Worm (Caenorhabditis elegans) whole organism, young adult: ENCODE results near the gene par-2.

ENCODE experiments used
- B0261.1 ChIP-seq: sonication (generic microtip); optimal IDR thresholded peaks from 2 replicates; lab custom pipeline; 2016; ENCODE audit warnings: mild to moderate bottlenecking, missing genetic modification characterization, moderate library complexity, missing compliant biosample characterization
- B0336.3 ChIP-seq: fragments of 200-800 bp; sonication (Bioruptor generic); IDR thresholded peaks from 2 replicates; pipeline ENCODE4 v1.3.6; 2022; ENCODE audit warnings: missing genetic modification characterization, missing compliant biosample characterization
- D2030.7 ChIP-seq: fragments of 200-800 bp; sonication (Bioruptor generic); IDR thresholded peaks from 2 replicates; pipeline ENCODE4 v1.3.6; 2022; ENCODE audit warnings: missing genetic modification reagents, missing genetic modification characterization, missing compliant biosample characterization
- F10E7.11 ChIP-seq: sonication (generic microtip); optimal IDR thresholded peaks from 2 replicates; lab custom pipeline; 2017; ENCODE audit warnings: mild to moderate bottlenecking, missing genetic modification characterization, moderate library complexity, missing compliant biosample characterization
- F23B12.7 ChIP-seq: sonication (generic microtip); optimal IDR thresholded peaks from 2 replicates; lab custom pipeline; 2017; ENCODE audit warnings: missing genetic modification characterization, mild to moderate bottlenecking, missing compliant biosample characterization, antibody characterized with exemption, moderate library complexity; ENCODE audit not compliant: insufficient read depth
- F39B2.1 ChIP-seq: fragments of 200-800 bp; sonication (Bioruptor generic); IDR thresholded peaks from 2 replicates; pipeline ENCODE4 v1.3.6; 2022; ENCODE audit warnings: missing genetic modification reagents, missing genetic modification characterization, missing compliant biosample characterization
- F57A8.1 ChIP-seq: fragments of 200-800 bp; sonication (Bioruptor generic); optimal IDR thresholded peaks from 2 replicates; lab custom pipeline; 2018; ENCODE audit warnings: mild to moderate bottlenecking, missing genetic modification characterization, moderate library complexity, missing compliant biosample characterization
- T26A5.8 ChIP-seq: sonication (generic microtip); optimal IDR thresholded peaks from 2 replicates; lab custom pipeline; 2016; ENCODE audit warnings: missing genetic modification characterization, missing compliant biosample characterization
- Y53F4B.3 ChIP-seq: fragments of 200-800 bp; sonication (Bioruptor generic); IDR thresholded peaks from 2 replicates; pipeline ENCODE4 v1.3.6; 2022; ENCODE audit warnings: missing genetic modification reagents, missing genetic modification characterization, missing compliant biosample characterization
- Y67H2A.10 ChIP-seq: fragments of 200-800 bp; sonication (Bioruptor generic); conservative IDR thresholded peaks from 2 replicates; pipeline ENCODE4 v1.3.6; 2022; ENCODE audit warnings: missing genetic modification reagents, missing genetic modification characterization, missing compliant biosample characterization
- Y79H2A.3 ChIP-seq: fragments of 200-800 bp; sonication (Bioruptor generic); conservative IDR thresholded peaks from 2 replicates; pipeline ENCODE4 v1.3.6; 2022; ENCODE audit warnings: missing genetic modification reagents, missing genetic modification characterization, missing compliant biosample characterization
- atf-7 ChIP-seq: sonication (generic microtip); optimal IDR thresholded peaks from 2 replicates; lab custom pipeline; 2017; ENCODE audit warnings: mild to moderate bottlenecking, missing genetic modification characterization, missing compliant biosample characterization
- athp-1 ChIP-seq: sonication (generic microtip); optimal IDR thresholded peaks from 2 replicates; lab custom pipeline; 2017; ENCODE audit warnings: mild to moderate bottlenecking, missing genetic modification characterization, missing compliant biosample characterization
- attf-5 ChIP-seq: fragments of 200-800 bp; sonication (Bioruptor generic); optimal IDR thresholded peaks from 2 replicates; lab custom pipeline; 2018; ENCODE audit warnings: mild to moderate bottlenecking, missing genetic modification characterization, missing compliant biosample characterization
- ccch-3 ChIP-seq: fragments of 200-800 bp; sonication (Bioruptor generic); optimal IDR thresholded peaks from 2 replicates; lab custom pipeline; 2018; ENCODE audit warnings: mild to moderate bottlenecking, missing genetic modification characterization, missing compliant biosample characterization
- ceh-40 ChIP-seq: fragments of 200-800 bp; sonication (Bioruptor generic); IDR thresholded peaks from 2 replicates; pipeline ENCODE4 v1.3.6; 2022; ENCODE audit warnings: missing genetic modification characterization, missing compliant biosample characterization
- ceh-58 ChIP-seq: fragments of 200-800 bp; sonication (Bioruptor generic); IDR thresholded peaks from 2 replicates; pipeline ENCODE4 v1.3.6; 2022; ENCODE audit warnings: missing genetic modification characterization, missing compliant biosample characterization
- ceh-79 ChIP-seq: sonication (generic microtip); optimal IDR thresholded peaks from 2 replicates; lab custom pipeline; 2017; ENCODE audit warnings: mild to moderate bottlenecking, missing genetic modification characterization, missing compliant biosample characterization
- egl-18 ChIP-seq: fragments of 200-800 bp; sonication (Bioruptor generic); IDR thresholded peaks from 2 replicates; pipeline ENCODE4 v1.3.6; 2022; ENCODE audit warnings: missing genetic modification reagents, missing genetic modification characterization, missing compliant biosample characterization
- fkh-3 ChIP-seq: sonication (generic microtip); optimal IDR thresholded peaks from 2 replicates; lab custom pipeline; 2016; ENCODE audit warnings: mild to moderate bottlenecking, missing genetic modification characterization, missing compliant biosample characterization
- him-1 ChIP-seq: sonication (generic microtip); optimal IDR thresholded peaks from 2 replicates; lab custom pipeline; 2016; ENCODE audit warnings: missing genotype, missing genetic modification reagents, missing genetic modification characterization, missing compliant biosample characterization
- hlh-26 ChIP-seq: fragments of 200-800 bp; sonication (Bioruptor generic); conservative IDR thresholded peaks from 2 replicates; pipeline ENCODE4 v1.3.6; 2022; ENCODE audit warnings: missing genetic modification reagents, missing genetic modification characterization, missing compliant biosample characterization
- hrde-1 ChIP-seq: sonication (generic microtip); optimal IDR thresholded peaks from 2 replicates; lab custom pipeline; 2016; ENCODE audit warnings: missing genetic modification characterization, mild to moderate bottlenecking, missing compliant biosample characterization, moderate library complexity, missing genotype, missing genetic modification reagents, borderline replicate concordance
- hsf-1 ChIP-seq: fragments of 200-800 bp; sonication (Bioruptor generic); IDR thresholded peaks from 2 replicates; pipeline ENCODE4 v1.3.6; 2022; ENCODE audit warnings: missing genetic modification reagents, missing genetic modification characterization, missing compliant biosample characterization
- lag-1 ChIP-seq: fragments of 200-800 bp; sonication (Bioruptor generic); IDR thresholded peaks from 2 replicates; pipeline ENCODE4 v1.3.6; 2022; ENCODE audit warnings: missing genetic modification reagents, missing genetic modification characterization, missing compliant biosample characterization
- let-526 ChIP-seq: fragments of 200-800 bp; sonication (Bioruptor generic); IDR thresholded peaks from 2 replicates; pipeline ENCODE4 v1.3.6; 2022; ENCODE audit warnings: missing genetic modification reagents, missing genetic modification characterization, missing compliant biosample characterization
- lin-26 ChIP-seq: fragments of 200-800 bp; sonication (Bioruptor generic); IDR thresholded peaks from 2 replicates; pipeline ENCODE4 v1.3.6; 2022; ENCODE audit warnings: missing genetic modification reagents, missing genetic modification characterization, missing compliant biosample characterization
- lin-35 ChIP-seq, 3 experiments: fragments of 150-350 bp in 2 of 3; sonication (generic microtip) in 1 of 3; optimal IDR thresholded peaks; 2 replicates each; lab custom pipeline; 2014 to 2018; ENCODE audit warnings: missing biosample characterization in 3 of 3, missing genetic modification characterization in 3 of 3, missing genetic modification reagents in 3 of 3
- lin-54 ChIP-seq: fragments of 200-800 bp; sonication (Bioruptor generic); optimal IDR thresholded peaks from 2 replicates; lab custom pipeline; 2018; ENCODE audit warnings: mild to moderate bottlenecking, missing genetic modification characterization, missing compliant biosample characterization
- lir-1 ChIP-seq: fragments of 200-800 bp; sonication (Bioruptor generic); conservative IDR thresholded peaks from 2 replicates; pipeline ENCODE4 v1.3.6; 2022; ENCODE audit warnings: missing genetic modification reagents, missing genetic modification characterization, missing compliant biosample characterization
- nfya-1 ChIP-seq: sonication (generic microtip); optimal IDR thresholded peaks from 2 replicates; lab custom pipeline; 2017; ENCODE audit warnings: antibody characterized with exemption, missing compliant biosample characterization, missing genetic modification characterization, borderline replicate concordance; ENCODE audit not compliant: insufficient read depth
- nhr-120 ChIP-seq: fragments of 200-800 bp; sonication (Bioruptor generic); IDR thresholded peaks from 2 replicates; pipeline ENCODE4 v1.3.6; 2022; ENCODE audit warnings: missing genetic modification characterization, missing compliant biosample characterization
- nhr-27 ChIP-seq: fragments of 200-800 bp; sonication (Bioruptor generic); optimal IDR thresholded peaks from 2 replicates; lab custom pipeline; 2018; ENCODE audit warnings: mild to moderate bottlenecking, missing genetic modification characterization, moderate library complexity, missing compliant biosample characterization
- pha-4 ChIP-seq: fragments of 150-350 bp; sonication (generic microtip); optimal IDR thresholded peaks from 2 replicates; lab custom pipeline; 2014; ENCODE audit warnings: missing biosample characterization, missing genetic modification reagents, missing genetic modification characterization
- rcor-1 ChIP-seq: fragments of 200-800 bp; sonication (Bioruptor generic); IDR thresholded peaks from 2 replicates; pipeline ENCODE4 v1.3.6; 2022; ENCODE audit warnings: missing genetic modification reagents, missing genetic modification characterization, missing compliant biosample characterization
- rpc-1 ChIP-seq, 2 experiments: fragments of 150-350 bp in 1 of 2; sonication (generic microtip) in 1 of 2; optimal IDR thresholded peaks; 2 replicates each; lab custom pipeline; 2014 to 2018; ENCODE audit warnings: missing biosample characterization in 1 of 2, missing genetic modification characterization in 1 of 2, missing genetic modification reagents in 1 of 2, missing genotype in 1 of 2
- sptf-2 ChIP-seq: fragments of 200-800 bp; sonication (Bioruptor generic); optimal IDR thresholded peaks from 2 replicates; lab custom pipeline; 2018; ENCODE audit warnings: mild to moderate bottlenecking, missing genetic modification characterization, missing compliant biosample characterization
- tbx-9 ChIP-seq: sonication (generic microtip); optimal IDR thresholded peaks from 2 replicates; lab custom pipeline; 2016; ENCODE audit warnings: borderline replicate concordance, missing genetic modification characterization, inconsistent platforms, missing compliant biosample characterization
- ztf-18 ChIP-seq: sonication (generic microtip); optimal IDR thresholded peaks from 2 replicates; lab custom pipeline; 2016; ENCODE audit warnings: missing genotype, mild to moderate bottlenecking, missing genetic modification characterization, missing compliant biosample characterization
- ztf-22 ChIP-seq: fragments of 200-800 bp; sonication (Bioruptor generic); optimal IDR thresholded peaks from 2 replicates; lab custom pipeline; 2018; ENCODE audit warnings: mild to moderate bottlenecking, missing genetic modification characterization, moderate library complexity, missing compliant biosample characterization
- ztf-3 ChIP-seq: fragments of 200-800 bp; sonication (Bioruptor generic); optimal IDR thresholded peaks from 2 replicates; lab custom pipeline; 2018; ENCODE audit warnings: mild to moderate bottlenecking, missing genetic modification characterization, missing compliant biosample characterization

par-2 gene

DNA sequence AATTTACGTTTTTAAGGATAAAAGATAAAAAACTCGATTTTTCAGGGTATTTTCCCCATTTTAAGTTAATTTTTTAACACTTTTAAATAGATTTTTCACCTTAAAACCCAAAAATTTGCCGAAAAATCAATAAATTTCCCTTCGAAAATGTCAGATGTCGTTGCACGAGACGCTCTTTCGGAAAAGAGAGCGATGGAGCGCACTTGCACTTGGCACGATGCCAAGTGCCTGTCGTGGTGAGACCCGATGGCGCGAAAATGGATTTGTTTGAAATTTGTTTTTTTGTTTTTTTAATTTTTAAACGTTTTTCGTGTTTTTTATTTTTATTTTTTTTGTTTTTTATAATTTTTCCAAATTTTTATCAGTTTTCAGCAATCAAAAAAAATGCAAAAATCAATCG is 665 bp upstream of the par-2 start, which contains the start of the genes rab-18 and kbp-4 (continued):
- TF ChIP-seq lin-54 (GFP tag; lab: Kevin White, UChicago) (peak; percentile 98), Y67H2A.10 (peak; percentile 93), Y53F4B.3 (GFP tag; lab: Robert Waterston, UW) (0 out of 2 replicates have a peak, but pooled peaks have one; percentile 38), ceh-40 (GFP tag; lab: Robert Waterston, UW) (no peak), D2030.7 (GFP tag; lab: Robert Waterston, UW) (peak; percentile 93), ztf-18 (tag; lab: Kevin White, UChicago) (peak; percentile 80)

DNA sequence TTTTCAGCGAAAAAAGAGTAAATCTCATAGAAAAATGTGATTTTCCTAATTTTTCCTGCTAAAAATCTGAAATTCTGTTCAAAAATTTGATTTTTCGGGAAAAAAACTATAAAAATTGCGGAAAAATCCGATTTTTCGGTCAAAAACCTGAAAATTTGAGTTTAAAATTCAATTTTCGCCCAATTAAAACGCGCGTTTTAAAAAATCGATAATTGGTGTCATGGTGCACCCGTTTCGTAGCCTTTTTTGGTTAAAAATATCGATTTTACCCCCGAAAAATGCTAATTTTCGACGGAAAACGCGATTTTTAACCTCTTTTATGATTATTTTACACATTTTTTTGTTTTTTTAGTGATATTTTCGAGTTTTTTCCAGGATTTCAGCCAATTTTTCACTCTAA is 3.8 kb downstream of the par-2 start:
- TF ChIP-seq sptf-2 (GFP tag; lab: Kevin White, UChicago) = no peak
- no peak for TF ChIP-seq ztf-22 (GFP tag; lab: Kevin White, UChicago)
- TF ChIP-seq Y53F4B.3 (GFP tag; lab: Robert Waterston, UW) = no peak
- TF ChIP-seq B0261.1 (tag; lab: Kevin White, UChicago) = no peak
- no peak for TF ChIP-seq egl-18
- TF ChIP-seq fkh-3 = no peak
- TF ChIP-seq B0336.3 (GFP tag; lab: Robert Waterston, UW) = no peak
- no peak for TF ChIP-seq tbx-9 (tag; lab: Kevin White, UChicago)
- no peak for TF ChIP-seq let-526
- no peak for TF ChIP-seq T26A5.8 (tag; lab: Kevin White, UChicago)
- TF ChIP-seq F57A8.1 (GFP tag; lab: Kevin White, UChicago) = no peak
- no peak for TF ChIP-seq ztf-18 (tag; lab: Kevin White, UChicago)
- TF ChIP-seq ccch-3 (GFP tag; lab: Kevin White, UChicago) = no peak
- TF ChIP-seq hsf-1 (GFP tag; lab: Robert Waterston, UW) = no peak
- no peak for TF ChIP-seq nhr-120 (GFP tag; lab: Robert Waterston, UW)
- TF ChIP-seq lin-26 (GFP tag; lab: Robert Waterston, UW) = no peak
- TF ChIP-seq ztf-3 (GFP tag; lab: Kevin White, UChicago) = no peak
- TF ChIP-seq athp-1 (tag; lab: Kevin White, UChicago) = no peak

DNA sequence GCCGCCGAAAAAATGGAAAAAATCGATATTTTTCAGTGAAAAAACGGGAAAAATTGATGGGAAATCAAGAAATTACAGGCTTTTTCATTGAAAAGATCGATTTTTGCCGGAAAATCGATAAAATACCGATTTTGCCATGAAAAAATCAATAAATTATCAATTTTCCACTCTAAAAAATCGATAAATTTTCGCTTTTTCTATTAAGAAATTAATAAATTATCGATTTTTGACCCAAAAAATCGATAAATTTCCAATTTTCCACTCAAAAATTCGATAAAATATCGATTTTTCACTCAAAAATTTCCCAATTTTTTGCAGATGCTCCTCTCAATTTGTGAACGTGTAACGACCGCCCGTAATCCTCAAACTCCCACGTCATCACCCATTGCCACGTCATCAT is 13.2 kb downstream of the par-2 start:
- no peak for TF ChIP-seq nfya-1 (tag; lab: Kevin White, UChicago)
- no peak for TF ChIP-seq ceh-58 (GFP tag; lab: Robert Waterston, UW)
- no peak for TF ChIP-seq nhr-27 (tag; lab: Kevin White, UChicago)
- no peak for TF ChIP-seq lir-1
- no peak for TF ChIP-seq F10E7.11 (tag; lab: Kevin White, UChicago)
- no peak for TF ChIP-seq lag-1 (GFP tag; lab: Robert Waterston, UW)
- no peak for TF ChIP-seq him-1 (tag; lab: Kevin White, UChicago)
- no peak for TF ChIP-seq hlh-26 (GFP tag; lab: Robert Waterston, UW)
- no peak for TF ChIP-seq Y79H2A.3 (GFP tag; lab: Robert Waterston, UW)
- TF ChIP-seq attf-5 (GFP tag; lab: Kevin White, UChicago) = no peak
- no peak for TF ChIP-seq rcor-1
- no peak for TF ChIP-seq hrde-1 (tag; lab: Kevin White, UChicago)
- TF ChIP-seq pha-4 = no peak
- no peak for TF ChIP-seq atf-7 (tag; lab: Kevin White, UChicago)
- no peak for TF ChIP-seq ztf-22 (GFP tag; lab: Kevin White, UChicago)
- no peak for TF ChIP-seq lin-35 (GFP tag; optimal IDR thresholded peaks at IDR 0.05; lab: Kevin White, UChicago)
- TF ChIP-seq F23B12.7 = no peak
- TF ChIP-seq F39B2.1 = no peak
- TF ChIP-seq rpc-1 (optimal IDR thresholded peaks at IDR 0.05; lab: Kevin White, UChicago) = no peak
- no peak for TF ChIP-seq rpc-1 (tag; optimal IDR thresholded peaks at IDR 0.05; lab: Kevin White, UChicago)
- TF ChIP-seq ceh-79 (tag; lab: Kevin White, UChicago) = no peak
- TF ChIP-seq, all 124 proteins: peak for 0
